Worm (Caenorhabditis elegans): ENCODE measurements around the gene F27D9.12.

DNA sequence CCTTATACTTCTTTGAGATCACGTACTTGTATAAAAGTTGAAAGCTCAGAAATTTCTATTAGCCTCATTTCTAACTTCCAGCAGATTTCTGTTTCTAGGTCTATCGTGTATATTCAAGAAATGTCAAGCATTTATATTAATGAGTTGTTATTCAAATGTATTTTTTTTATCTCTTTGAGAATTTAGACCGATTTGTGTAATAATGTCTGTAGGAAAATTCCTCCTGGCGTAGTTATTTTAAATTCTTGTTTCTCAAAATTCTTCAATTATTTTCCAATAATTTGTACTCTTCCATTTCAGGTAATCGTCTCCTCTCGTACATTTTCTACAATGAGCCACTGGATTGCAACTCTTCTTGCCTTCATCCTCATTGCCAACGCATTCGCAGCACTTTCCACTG is 29.4 kb downstream of the F27D9.12 start, which contains the start of gene nlp-61:
- TF ChIP-seq nhr-25 (tag; optimal IDR thresholded peaks at IDR 0.05): no peak
- TF ChIP-seq aly-2 (tag; optimal IDR thresholded peaks at IDR 0.05): no peak
- no peak for TF ChIP-seq gmeb-1 (tag; optimal IDR thresholded peaks at IDR 0.05)
- TF ChIP-seq ztf-11 (tag; optimal IDR thresholded peaks at IDR 0.05): no peak
- no peak for TF ChIP-seq elt-1 (tag; optimal IDR thresholded peaks at IDR 0.05)
- no peak for TF ChIP-seq nhr-11 (tag; optimal IDR thresholded peaks at IDR 0.05)
- TF ChIP-seq lin-11 (tag; optimal IDR thresholded peaks at IDR 0.05): no peak
